Worm (Caenorhabditis elegans) whole organism, late embryonic: ENCODE results near the gene Y5H2B.3.

Source experiments
- Y22D7AL.16 ChIP-seq: sonication (generic microtip); optimal IDR thresholded peaks from 2 replicates; lab custom pipeline; 2016; ENCODE audit warnings: missing genetic modification characterization, missing compliant biosample characterization
- ceh-34 ChIP-seq: sonication (generic microtip); optimal IDR thresholded peaks from 2 replicates; lab custom pipeline; 2016; ENCODE audit warnings: mild to moderate bottlenecking, missing genetic modification characterization, missing compliant biosample characterization
- ceh-9 ChIP-seq: sonication (generic microtip); optimal IDR thresholded peaks from 2 replicates; lab custom pipeline; 2016; ENCODE audit warnings: mild to moderate bottlenecking, missing genetic modification characterization, inconsistent platforms, missing compliant biosample characterization
- ets-4 ChIP-seq: sonication (generic microtip); optimal IDR thresholded peaks from 2 replicates; lab custom pipeline; 2016; ENCODE audit warnings: missing genetic modification characterization, missing compliant biosample characterization
- fkh-10 ChIP-seq: fragments of 150-350 bp; optimal IDR thresholded peaks from 2 replicates; lab custom pipeline; 2014; ENCODE audit warnings: missing biosample characterization, missing genetic modification reagents, missing genetic modification characterization
- hlh-15 ChIP-seq: sonication (generic microtip); optimal IDR thresholded peaks from 2 replicates; lab custom pipeline; 2016; ENCODE audit warnings: missing genetic modification characterization, missing compliant biosample characterization
- madf-2 ChIP-seq: sonication (generic microtip); optimal IDR thresholded peaks from 2 replicates; lab custom pipeline; 2017; ENCODE audit warnings: missing genetic modification characterization, missing compliant biosample characterization
- nfya-1 ChIP-seq: sonication (generic microtip); optimal IDR thresholded peaks from 2 replicates; lab custom pipeline; 2017; ENCODE audit warnings: missing genetic modification characterization, mild to moderate bottlenecking, missing compliant biosample characterization, antibody characterized with exemption, moderate library complexity
- pag-3 ChIP-seq: sonication (generic microtip); optimal IDR thresholded peaks from 2 replicates; lab custom pipeline; 2016; ENCODE audit warnings: missing compliant biosample characterization, missing genetic modification characterization, borderline replicate concordance
- pha-4 ChIP-seq: fragments of 150-350 bp; optimal IDR thresholded peaks from 2 replicates; lab custom pipeline; 2018; ENCODE audit warnings: missing biosample characterization, missing genetic modification reagents, missing genetic modification characterization
- sox-4 ChIP-seq: sonication (generic microtip); optimal IDR thresholded peaks from 2 replicates; lab custom pipeline; 2017; ENCODE audit warnings: mild to moderate bottlenecking, missing genetic modification characterization, inconsistent platforms, missing compliant biosample characterization
- tbx-2 ChIP-seq: sonication (generic microtip); optimal IDR thresholded peaks from 2 replicates; lab custom pipeline; 2016; ENCODE audit warnings: missing genetic modification characterization, missing compliant biosample characterization
- ttx-3 ChIP-seq: sonication (generic microtip); optimal IDR thresholded peaks from 2 replicates; lab custom pipeline; 2016; ENCODE audit warnings: missing genetic modification reagents, missing genetic modification characterization, missing compliant biosample characterization
- unc-86 ChIP-seq: sonication (generic microtip); optimal IDR thresholded peaks from 2 replicates; lab custom pipeline; 2016; ENCODE audit warnings: missing genetic modification characterization, missing compliant biosample characterization

- TF ChIP-seq pag-3 (tag; lab: Kevin White, UChicago): no peak
- TF ChIP-seq nfya-1 (tag; lab: Kevin White, UChicago): no peak
- TF ChIP-seq fkh-10 (GFP tag; lab: Kevin White, UChicago): no peak
- no peak for TF ChIP-seq madf-2 (tag; lab: Kevin White, UChicago)
- TF ChIP-seq pha-4 (tag; lab: Kevin White, UChicago): no peak
- no peak for TF ChIP-seq ceh-34 (tag; lab: Kevin White, UChicago)
- TF ChIP-seq ttx-3 (tag; lab: Kevin White, UChicago): no peak
- TF ChIP-seq tbx-2 (tag; lab: Kevin White, UChicago): no peak
- no peak for TF ChIP-seq Y22D7AL.16 (tag; lab: Kevin White, UChicago)
- no peak for TF ChIP-seq hlh-15 (tag; lab: Kevin White, UChicago)
- TF ChIP-seq ets-4 (tag; lab: Kevin White, UChicago): no peak
- no peak for TF ChIP-seq ceh-9 (tag; lab: Kevin White, UChicago)
- TF ChIP-seq unc-86 (tag; lab: Kevin White, UChicago): no peak
- TF ChIP-seq sox-4: no peak
Measured at ce11 chrV:2181738-2182137, 6.4 kb upstream of the Y5H2B.3 start, which contains the start of gene srbc-16.
